Worm (Caenorhabditis elegans) whole organism, L1 larva: ENCODE results near the gene C09H5.7.

Experiments used
- C16A3.4 ChIP-seq: fragments of 150-350 bp; optimal IDR thresholded peaks from 2 replicates; lab custom pipeline; 2014; ENCODE audit warnings: missing biosample characterization, missing genetic modification characterization
- F16B12.6 ChIP-seq: fragments of 150-350 bp; optimal IDR thresholded peaks from 2 replicates; lab custom pipeline; 2014; ENCODE audit warnings: missing biosample characterization, missing genetic modification characterization
- aly-2 ChIP-seq: fragments of 150-350 bp; optimal IDR thresholded peaks from 2 replicates; lab custom pipeline; 2014; ENCODE audit warnings: missing biosample characterization, missing genetic modification characterization
- ama-1 ChIP-seq: fragments of 150-350 bp; optimal IDR thresholded peaks from 2 replicates; lab custom pipeline; 2014
- blmp-1 ChIP-seq: fragments of 150-350 bp; optimal IDR thresholded peaks from 2 replicates; lab custom pipeline; 2014; ENCODE audit warnings: missing biosample characterization, missing genetic modification characterization
- ceh-8 ChIP-seq: fragments of 200-800 bp; sonication (Bioruptor generic); optimal IDR thresholded peaks from 2 replicates; lab custom pipeline; 2018; ENCODE audit warnings: mild to moderate bottlenecking, missing genetic modification characterization, moderate library complexity, missing compliant biosample characterization
- ceh-82 ChIP-seq, 3 experiments: fragments of 150-350 bp in 1 of 3; sonication (generic microtip) in 2 of 3; optimal IDR thresholded peaks; 2 replicates each; lab custom pipeline; 2014 to 2017; ENCODE audit warnings: missing biosample characterization in 3 of 3, missing genetic modification characterization in 3 of 3
- ceh-90 ChIP-seq: sonication (generic microtip); optimal IDR thresholded peaks from 2 replicates; lab custom pipeline; 2016; ENCODE audit warnings: missing genetic modification characterization, missing compliant biosample characterization
- efl-1 ChIP-seq, 4 experiments: fragments of 150-350 bp; optimal IDR thresholded peaks in 3 of 4; peaks in 1 of 4; 1 replicate in 1 of 4; 2 replicates in 3 of 4; lab custom pipeline; 2014; ENCODE audit warnings: missing biosample characterization in 2 of 4, missing genetic modification characterization in 2 of 4, missing genetic modification reagents in 2 of 4
- egl-13 ChIP-seq: sonication (generic microtip); optimal IDR thresholded peaks from 2 replicates; lab custom pipeline; 2016; ENCODE audit warnings: missing genotype, missing genetic modification reagents, missing genetic modification characterization, missing compliant biosample characterization
- elt-3 ChIP-seq, 6 experiments: fragments of 150-350 bp in 1 of 6; sonication (generic microtip); optimal IDR thresholded peaks; 2 replicates each; lab custom pipeline; 2017 to 2018; ENCODE audit warnings: missing biosample characterization in 6 of 6, missing genetic modification characterization in 6 of 6, inconsistent platforms in 1 of 6
- fkh-8 ChIP-seq: sonication (generic microtip); optimal IDR thresholded peaks from 2 replicates; lab custom pipeline; 2016; ENCODE audit warnings: mild to moderate bottlenecking, missing genetic modification characterization, missing compliant biosample characterization
- grh-1 ChIP-seq: fragments of 200-800 bp; sonication (Bioruptor generic); IDR thresholded peaks from 2 replicates; pipeline ENCODE4 v1.3.6; 2022; ENCODE audit warnings: missing genetic modification reagents, missing genetic modification characterization, missing compliant biosample characterization
- lin-14 ChIP-seq: fragments of 200-800 bp; sonication (Bioruptor generic); optimal IDR thresholded peaks from 2 replicates; lab custom pipeline; 2018; ENCODE audit warnings: mild to moderate bottlenecking, missing genetic modification characterization, moderate library complexity, missing compliant biosample characterization
- lin-35 ChIP-seq, 2 experiments: fragments of 150-350 bp; optimal IDR thresholded peaks; 2 replicates each; lab custom pipeline; 2014; ENCODE audit warnings: missing biosample characterization in 2 of 2, missing genetic modification characterization in 2 of 2, missing genetic modification reagents in 2 of 2
- lin-39 ChIP-seq: fragments of 150-350 bp; optimal IDR thresholded peaks from 2 replicates; lab custom pipeline; 2014; ENCODE audit warnings: missing biosample characterization, missing genetic modification reagents, missing genetic modification characterization
- mep-1 ChIP-seq: fragments of 150-350 bp; optimal IDR thresholded peaks from 2 replicates; lab custom pipeline; 2014; ENCODE audit warnings: missing biosample characterization, missing genetic modification characterization
- nhr-19 ChIP-seq: fragments of 200-800 bp; sonication (Bioruptor generic); conservative IDR thresholded peaks from 2 replicates; pipeline ENCODE4 v1.3.6; 2022; ENCODE audit warnings: missing genetic modification characterization, missing compliant biosample characterization
- nhr-20 ChIP-seq: sonication (generic microtip); optimal IDR thresholded peaks from 2 replicates; lab custom pipeline; 2016; ENCODE audit warnings: mild to moderate bottlenecking, missing genetic modification characterization, missing compliant biosample characterization
- nhr-71 ChIP-seq: sonication (generic microtip); optimal IDR thresholded peaks from 2 replicates; lab custom pipeline; 2016; ENCODE audit warnings: mild to moderate bottlenecking, missing genetic modification characterization, moderate library complexity, missing compliant biosample characterization
- nhr-85 ChIP-seq: sonication (generic microtip); peaks from one replicate; lab custom pipeline; 2016; ENCODE audit warnings: missing genetic modification characterization, inconsistent platforms, missing compliant biosample characterization
- nhr-90 ChIP-seq: sonication (generic microtip); optimal IDR thresholded peaks from 2 replicates; lab custom pipeline; 2016; ENCODE audit warnings: mild to moderate bottlenecking, missing genetic modification characterization, missing compliant biosample characterization; ENCODE audit not compliant: poor library complexity
- pax-3 ChIP-seq: fragments of 200-800 bp; sonication (Bioruptor generic); optimal IDR thresholded peaks from 2 replicates; lab custom pipeline; 2018; ENCODE audit warnings: mild to moderate bottlenecking, missing genetic modification characterization, moderate library complexity, missing compliant biosample characterization
- skn-1 ChIP-seq: fragments of 150-350 bp; optimal IDR thresholded peaks from 2 replicates; lab custom pipeline; 2014; ENCODE audit warnings: missing biosample characterization, missing genetic modification characterization
- snu-23 ChIP-seq: sonication (generic microtip); optimal IDR thresholded peaks from 2 replicates; lab custom pipeline; 2016; ENCODE audit warnings: missing genetic modification characterization, missing compliant biosample characterization
- tbx-2 ChIP-seq: sonication (generic microtip); optimal IDR thresholded peaks from 2 replicates; lab custom pipeline; 2016; ENCODE audit warnings: missing genetic modification characterization, missing compliant biosample characterization
- unc-130 ChIP-seq: fragments of 150-350 bp; optimal IDR thresholded peaks from 2 replicates; lab custom pipeline; 2017; ENCODE audit warnings: missing biosample characterization, missing genetic modification characterization, inconsistent platforms
- unc-30 ChIP-seq: sonication (generic microtip); optimal IDR thresholded peaks from 2 replicates; lab custom pipeline; 2017; ENCODE audit warnings: missing biosample characterization, missing genetic modification characterization
- unc-62 ChIP-seq: fragments of 150-350 bp; optimal IDR thresholded peaks from 2 replicates; lab custom pipeline; 2014; ENCODE audit warnings: missing biosample characterization, missing genetic modification reagents, missing genetic modification characterization
- unc-86 ChIP-seq: sonication (generic microtip); optimal IDR thresholded peaks from 2 replicates; lab custom pipeline; 2016; ENCODE audit warnings: missing genetic modification characterization, missing compliant biosample characterization

Gene C09H5.7

DNA sequence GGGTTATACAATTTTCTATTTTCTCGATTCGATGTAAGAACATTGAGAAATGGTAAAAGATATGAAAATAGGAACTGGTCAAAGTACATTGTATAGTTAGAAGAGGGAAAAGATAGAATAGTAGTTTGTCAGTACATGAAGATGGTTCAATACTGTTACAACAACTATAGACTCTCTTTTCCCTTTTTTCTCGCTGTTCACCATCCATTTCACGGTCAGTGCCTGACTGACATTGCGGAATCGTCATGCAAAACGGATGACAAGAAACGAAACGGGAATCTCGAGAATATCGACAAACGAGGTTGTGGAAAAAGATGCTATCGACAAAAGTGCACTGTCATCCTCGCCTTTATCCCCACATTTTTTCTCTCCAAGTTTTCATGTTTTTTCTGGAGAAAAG lies 41.4 kb downstream of the C09H5.7 start:
- peak in 2 of 6 experiments; percentile 33 to 36 for TF ChIP-seq elt-3 (tag; optimal IDR thresholded peaks at IDR 0.05; lab: Kevin White, UChicago)
- peak; percentile 28 for TF ChIP-seq snu-23 (GFP tag; lab: Kevin White, UChicago)
- no peak for TF ChIP-seq nhr-85 (tag; lab: Kevin White, UChicago)
- peak; percentile 38 for TF ChIP-seq mep-1 (tag; lab: Kevin White, UChicago)
- TF ChIP-seq efl-1 (optimal IDR thresholded peaks at IDR 0.05; lab: Kevin White, UChicago) = no peak
- TF ChIP-seq efl-1 (GFP tag; optimal IDR thresholded peaks at IDR 0.05 in 1 of 2; lab: Kevin White, UChicago) = peak in 1 of 2 experiments; percentile 41
- peak; percentile 35 for TF ChIP-seq nhr-20 (tag; lab: Kevin White, UChicago)
- TF ChIP-seq lin-14 = peak; percentile 62
- peak; percentile 15 for TF ChIP-seq nhr-71 (tag; lab: Kevin White, UChicago)
- peak; percentile 92 for TF ChIP-seq blmp-1 (tag; lab: Kevin White, UChicago)
- no peak for TF ChIP-seq ceh-8 (GFP tag; lab: Kevin White, UChicago)

DNA sequence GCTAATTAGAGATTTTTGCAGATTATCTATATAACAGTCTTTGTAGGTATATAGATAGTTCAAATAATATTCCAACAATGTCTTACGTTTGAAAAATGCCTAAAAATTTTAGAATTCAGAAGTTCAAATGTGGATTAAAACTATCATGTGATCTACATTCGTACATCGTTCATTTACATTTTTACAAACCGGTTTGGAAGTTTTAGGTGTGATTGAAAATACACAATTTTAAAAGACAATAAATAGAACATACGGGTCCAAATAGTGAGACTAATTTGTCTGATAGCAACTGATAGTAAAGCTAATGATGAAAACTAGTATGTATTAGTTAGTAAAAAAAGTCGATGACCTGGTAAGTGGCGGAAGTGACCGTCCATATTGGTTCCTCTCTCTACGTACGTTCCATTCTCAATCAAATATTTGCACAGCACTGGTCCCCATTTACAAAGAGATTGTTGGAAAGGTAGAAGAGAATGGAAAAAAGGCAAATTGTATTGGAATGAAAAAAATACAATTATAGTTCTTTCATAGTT lies 43.6 kb downstream of the C09H5.7 start:
- TF ChIP-seq lin-35 (GFP tag; optimal IDR thresholded peaks at IDR 0.05; lab: Kevin White, UChicago) (peak in 1 of 2 experiments; percentile 12), nhr-20 (tag; lab: Kevin White, UChicago) (peak; percentile 2), efl-1 (optimal IDR thresholded peaks at IDR 0.05; lab: Kevin White, UChicago) (no peak), efl-1 (GFP tag; optimal IDR thresholded peaks at IDR 0.05 in 1 of 2; lab: Kevin White, UChicago) (peak in 1 of 2 experiments; percentile 90), fkh-8 (tag; lab: Kevin White, UChicago) (no peak), ceh-82 (tag; optimal IDR thresholded peaks at IDR 0.05; lab: Kevin White, UChicago) (no peak), lin-14 (peak; percentile 36), grh-1 (peak; percentile 60), pax-3 (tag; lab: Kevin White, UChicago) (no peak), nhr-85 (tag; lab: Kevin White, UChicago) (peak; percentile 81)

- TF ChIP-seq unc-86 (no peak), egl-13 (no peak), lin-14 (peak; percentile 61), aly-2 (tag; lab: Kevin White, UChicago) (no peak), mep-1 (tag; lab: Kevin White, UChicago) (peak; percentile 32), C16A3.4 (tag; lab: Kevin White, UChicago) (peak; percentile 4), nhr-90 (tag; lab: Kevin White, UChicago) (no peak), unc-130 (tag; lab: Kevin White, UChicago) (peak; percentile 3), nhr-85 (tag; lab: Kevin White, UChicago) (peak; percentile 84), tbx-2 (tag; lab: Kevin White, UChicago) (peak; percentile 30), lin-35 (GFP tag; optimal IDR thresholded peaks at IDR 0.05; lab: Kevin White, UChicago) (peak in 1 of 2 experiments; percentile 10), elt-3 (tag; optimal IDR thresholded peaks at IDR 0.05; lab: Kevin White, UChicago) (peak; percentile 22 to 94 (median 76)), snu-23 (GFP tag; lab: Kevin White, UChicago) (peak; percentile 46), ama-1 (peak; percentile 78), blmp-1 (tag; lab: Kevin White, UChicago) (peak; percentile 98), nhr-20 (tag; lab: Kevin White, UChicago) (peak; percentile 66), nhr-19 (GFP tag; lab: Robert Waterston, UW) (peak; percentile 56), unc-30 (tag; lab: Kevin White, UChicago) (no peak), nhr-71 (tag; lab: Kevin White, UChicago) (peak; percentile 54)
- TF ChIP-seq, all 84 proteins: peak for 14
Observed at ce11 chrV:8040247-8041084, 44.6 kb downstream of the C09H5.7 start.

ce11 chrV:8039606-8040005 lies 45.4 kb downstream of the C09H5.7 start:
- TF ChIP-seq efl-1 (optimal IDR thresholded peaks at IDR 0.05; lab: Kevin White, UChicago) (no peak), efl-1 (GFP tag; optimal IDR thresholded peaks at IDR 0.05 in 1 of 2; lab: Kevin White, UChicago) (peak in 1 of 2 experiments; percentile 68), ceh-90 (tag; lab: Kevin White, UChicago) (no peak), lin-14 (peak; percentile 8), lin-39 (tag; lab: Kevin White, UChicago) (no peak), skn-1 (tag; lab: Kevin White, UChicago) (no peak), unc-62 (GFP tag; lab: Kevin White, UChicago) (no peak), nhr-85 (tag; lab: Kevin White, UChicago) (peak; percentile 6), F16B12.6 (tag; lab: Kevin White, UChicago) (no peak)
